Fruit fly (Drosophila melanogaster) whole organism, embryonic: ENCODE data around the gene Moe.

Experiments
- CG10431 ChIP-seq: fragments of 200-800 bp; sonication (Bioruptor generic); optimal IDR thresholded peaks from 3 replicates; lab custom pipeline; 2018; ENCODE audit warnings: missing biosample characterization, mild to moderate bottlenecking, missing genetic modification characterization
- CG10654 ChIP-seq: fragments of 200-800 bp; sonication (Bioruptor generic); optimal IDR thresholded peaks from 2 replicates; lab custom pipeline; 2016; ENCODE audit warnings: missing biosample characterization, missing genetic modification characterization
- CG11456 ChIP-seq: fragments of 200-800 bp; sonication (Bioruptor generic); IDR thresholded peaks from 3 replicates; pipeline ENCODE4 v1.3.6; 2022; ENCODE audit warnings: missing biosample characterization, missing genetic modification characterization
- CG11560 ChIP-seq: fragments of 200-800 bp; sonication (Bioruptor generic); IDR thresholded peaks from 3 replicates; pipeline ENCODE4 v1.3.6; 2022; ENCODE audit warnings: missing biosample characterization, missing genetic modification characterization
- CG12219 ChIP-seq: fragments of 200-800 bp; sonication (Bioruptor generic); optimal IDR thresholded peaks from 3 replicates; lab custom pipeline; 2018; ENCODE audit warnings: missing biosample characterization, mild to moderate bottlenecking, missing genetic modification characterization
- CG12659 ChIP-seq: fragments of 200-800 bp; sonication (Bioruptor generic); optimal IDR thresholded peaks from 3 replicates; lab custom pipeline; 2017; ENCODE audit warnings: mild to moderate bottlenecking, missing biosample characterization, missing genetic modification reagents, missing genetic modification characterization
- CG13296 ChIP-seq: fragments of 200-800 bp; sonication (Bioruptor generic); optimal IDR thresholded peaks from 3 replicates; lab custom pipeline; 2018; ENCODE audit warnings: missing biosample characterization, mild to moderate bottlenecking, missing genetic modification characterization
- CG14441 ChIP-seq: fragments of 200-800 bp; sonication (Bioruptor generic); IDR thresholded peaks from 2 replicates; pipeline ENCODE4 v1.3.6; 2022; ENCODE audit warnings: missing biosample characterization, missing genetic modification characterization
- CG14667 ChIP-seq: fragments of 200-800 bp; sonication (Bioruptor generic); IDR thresholded peaks from 2 replicates; pipeline ENCODE4 v1.3.6; 2022; ENCODE audit warnings: missing biosample characterization, missing genetic modification characterization
- CG14860 ChIP-seq: fragments of 200-800 bp; sonication (Bioruptor generic); IDR thresholded peaks from 3 replicates; pipeline ENCODE4 v1.3.6; 2022; ENCODE audit warnings: missing biosample characterization, missing genetic modification characterization; ENCODE audit not compliant: partially characterized antibody
- CG15011 ChIP-seq: fragments of 200-800 bp; sonication (Bioruptor generic); optimal IDR thresholded peaks from 3 replicates; lab custom pipeline; 2018; ENCODE audit warnings: missing biosample characterization, mild to moderate bottlenecking, missing genetic modification characterization
- CG17829 ChIP-seq: fragments of 200-800 bp; optimal IDR thresholded peaks from 2 replicates; lab custom pipeline; 2019; ENCODE audit warnings: missing biosample characterization, mild to moderate bottlenecking, missing genetic modification characterization, moderate library complexity
- CG17912 ChIP-seq: fragments of 200-800 bp; sonication (Bioruptor generic); optimal IDR thresholded peaks from 2 replicates; lab custom pipeline; 2018; ENCODE audit warnings: missing biosample characterization, mild to moderate bottlenecking, missing genetic modification characterization
- CG2120 ChIP-seq: fragments of 200-800 bp; sonication (Bioruptor generic); optimal IDR thresholded peaks from 3 replicates; lab custom pipeline; 2016; ENCODE audit warnings: missing biosample characterization, missing genetic modification characterization
- CG2712 ChIP-seq: fragments of 200-800 bp; optimal IDR thresholded peaks from 3 replicates; lab custom pipeline; 2019; ENCODE audit warnings: missing biosample characterization, mild to moderate bottlenecking, missing genetic modification characterization, moderate library complexity
- CG30403 ChIP-seq: fragments of 200-800 bp; sonication (Bioruptor generic); optimal IDR thresholded peaks from 3 replicates; lab custom pipeline; 2016; ENCODE audit warnings: missing biosample characterization, missing genetic modification characterization
- CG34422 ChIP-seq: fragments of 200-800 bp; sonication (Bioruptor generic); IDR thresholded peaks from 3 replicates; pipeline ENCODE4 v1.3.6; 2022; ENCODE audit warnings: missing biosample characterization, missing genetic modification characterization
- CG4424 ChIP-seq: fragments of 200-800 bp; sonication (Bioruptor generic); optimal IDR thresholded peaks from 3 replicates; lab custom pipeline; 2016; ENCODE audit warnings: missing biosample characterization, missing genetic modification characterization
- CG6813 ChIP-seq: fragments of 200-800 bp; sonication (Bioruptor generic); optimal IDR thresholded peaks from 2 replicates; lab custom pipeline; 2017; ENCODE audit warnings: missing biosample characterization, missing genetic modification characterization, mild to moderate bottlenecking, moderate library complexity, missing genetic modification reagents
- CG7357 ChIP-seq: fragments of 200-800 bp; sonication (Bioruptor generic); IDR thresholded peaks from 3 replicates; pipeline ENCODE4 v1.3.6; 2022; ENCODE audit warnings: missing biosample characterization, missing genetic modification characterization
- Doc3 ChIP-seq: fragments of 200-800 bp; sonication (Bioruptor generic); IDR thresholded peaks from 3 replicates; pipeline ENCODE4 v1.3.6; 2022; ENCODE audit warnings: missing biosample characterization, missing genetic modification characterization; ENCODE audit not compliant: partially characterized antibody
- Dp ChIP-seq: fragments of 200-800 bp; sonication (Bioruptor generic); optimal IDR thresholded peaks from 2 replicates; lab custom pipeline; 2018; ENCODE audit warnings: missing biosample characterization, mild to moderate bottlenecking, missing genetic modification characterization, moderate library complexity
- Fer3 ChIP-seq: fragments of 200-800 bp; sonication (Bioruptor generic); optimal IDR thresholded peaks from 2 replicates; lab custom pipeline; 2018; ENCODE audit warnings: missing biosample characterization, mild to moderate bottlenecking, missing genetic modification characterization, moderate library complexity
- Gug ChIP-seq: fragments of 200-800 bp; sonication (Bioruptor generic); IDR thresholded peaks from 4 replicates; pipeline ENCODE4 v1.3.6; 2022; ENCODE audit warnings: missing biosample characterization, missing genetic modification characterization
- HmgZ ChIP-seq: fragments of 200-800 bp; sonication (Bioruptor generic); optimal IDR thresholded peaks from 2 replicates; lab custom pipeline; 2018; ENCODE audit warnings: missing biosample characterization, mild to moderate bottlenecking, missing genetic modification characterization
- Hr39 ChIP-seq: fragments of >200 bp; optimal IDR thresholded peaks from 2 replicates; lab custom pipeline; 2017
- Hsf ChIP-seq: fragments of 200-800 bp; sonication (Bioruptor generic); optimal IDR thresholded peaks from 3 replicates; lab custom pipeline; 2016; ENCODE audit warnings: missing biosample characterization, missing genetic modification characterization
- MTF-1 ChIP-seq: fragments of 200-800 bp; sonication (Bioruptor generic); optimal IDR thresholded peaks from 2 replicates; lab custom pipeline; 2018; ENCODE audit warnings: missing biosample characterization, mild to moderate bottlenecking, missing genetic modification characterization, borderline replicate concordance
- Myb ChIP-seq: fragments of 200-800 bp; sonication (Bioruptor generic); optimal IDR thresholded peaks from 2 replicates; lab custom pipeline; 2016; ENCODE audit warnings: missing biosample characterization, missing genetic modification characterization
- NC2β ChIP-seq: fragments of 200-800 bp; sonication (Bioruptor generic); optimal IDR thresholded peaks from 2 replicates; lab custom pipeline; 2016; ENCODE audit warnings: missing biosample characterization, missing genetic modification characterization
- PHDP ChIP-seq: fragments of 200-800 bp; sonication (Bioruptor generic); optimal IDR thresholded peaks from 3 replicates; lab custom pipeline; 2018; ENCODE audit warnings: missing biosample characterization, mild to moderate bottlenecking, missing genetic modification characterization, moderate library complexity
- Sox100B ChIP-seq: fragments of 200-800 bp; sonication (Bioruptor generic); optimal IDR thresholded peaks from 3 replicates; lab custom pipeline; 2018; ENCODE audit warnings: missing biosample characterization, mild to moderate bottlenecking, missing genetic modification characterization
- abd-A ChIP-seq: fragments of 200-800 bp; sonication (Bioruptor generic); optimal IDR thresholded peaks from 3 replicates; lab custom pipeline; 2019; ENCODE audit warnings: missing biosample characterization, mild to moderate bottlenecking, missing genetic modification characterization, moderate library complexity
- ato ChIP-seq: fragments of 200-800 bp; sonication (Bioruptor generic); IDR thresholded peaks from 2 replicates; pipeline ENCODE4 v1.3.6; 2022; ENCODE audit warnings: missing biosample characterization, missing genetic modification characterization; ENCODE audit not compliant: partially characterized antibody
- da ChIP-seq: fragments of 200-800 bp; sonication (Bioruptor generic); optimal IDR thresholded peaks from 2 replicates; lab custom pipeline; 2016; ENCODE audit warnings: missing biosample characterization, missing genetic modification characterization
- danr ChIP-seq: fragments of 200-800 bp; sonication (Bioruptor generic); IDR thresholded peaks from 2 replicates; pipeline ENCODE4 v1.3.6; 2022; ENCODE audit warnings: missing biosample characterization, missing genetic modification characterization
- ewg ChIP-seq: fragments of 200-800 bp; sonication (Bioruptor generic); optimal IDR thresholded peaks from 3 replicates; lab custom pipeline; 2017; ENCODE audit warnings: mild to moderate bottlenecking, missing biosample characterization, missing genetic modification reagents, missing genetic modification characterization
- hb ChIP-seq: fragments of 200-800 bp; sonication (Bioruptor generic); IDR thresholded peaks from 3 replicates; pipeline ENCODE4 v1.3.6; 2022; ENCODE audit warnings: missing biosample characterization, missing genetic modification characterization; ENCODE audit not compliant: partially characterized antibody
- insv ChIP-seq, 2 experiments: fragments of 200-800 bp; sonication (Bioruptor generic); optimal IDR thresholded peaks; 3 replicates each; lab custom pipeline; 2016 to 2018; ENCODE audit warnings: missing biosample characterization in 2 of 2, missing genetic modification characterization in 2 of 2
- onecut ChIP-seq: fragments of 200-800 bp; sonication (Bioruptor generic); IDR thresholded peaks from 2 replicates; pipeline ENCODE4 v1.3.6; 2022; ENCODE audit warnings: missing biosample characterization, missing genetic modification characterization
- peb ChIP-seq: fragments of 200-800 bp; sonication (Bioruptor generic); IDR thresholded peaks from 2 replicates; pipeline ENCODE4 v1.3.6; 2022; ENCODE audit warnings: missing biosample characterization, missing genetic modification characterization
- pnt ChIP-seq: fragments of 200-800 bp; sonication (Bioruptor generic); optimal IDR thresholded peaks from 3 replicates; lab custom pipeline; 2016; ENCODE audit warnings: missing biosample characterization, missing genetic modification characterization
- pum ChIP-seq: fragments of 200-800 bp; sonication (Bioruptor generic); optimal IDR thresholded peaks from 2 replicates; lab custom pipeline; 2016; ENCODE audit warnings: missing biosample characterization, missing genetic modification characterization
- repo ChIP-seq: fragments of 200-800 bp; sonication (Bioruptor generic); optimal IDR thresholded peaks from 2 replicates; lab custom pipeline; 2016; ENCODE audit warnings: missing biosample characterization, missing genetic modification characterization
- slbo ChIP-seq: fragments of 200-800 bp; sonication (Bioruptor generic); IDR thresholded peaks from 2 replicates; pipeline ENCODE4 v1.3.6; 2022; ENCODE audit warnings: missing biosample characterization, missing genetic modification characterization
- sna ChIP-seq: fragments of 200-800 bp; sonication (Bioruptor generic); IDR thresholded peaks from 2 replicates; pipeline ENCODE4 v1.3.6; 2022; ENCODE audit warnings: missing biosample characterization, missing genetic modification characterization; ENCODE audit not compliant: partially characterized antibody
- stwl ChIP-seq: fragments of 200-800 bp; sonication (Bioruptor generic); optimal IDR thresholded peaks from 3 replicates; lab custom pipeline; 2018; ENCODE audit warnings: missing biosample characterization, mild to moderate bottlenecking, missing genetic modification characterization, moderate library complexity
- zfh1 ChIP-seq: fragments of 200-800 bp; sonication (Bioruptor generic); IDR thresholded peaks from 3 replicates; pipeline ENCODE4 v1.3.6; 2022; ENCODE audit warnings: missing biosample characterization, missing genetic modification characterization

Moe gene

dm6 chrX:8896080-8896479, 2.1 kb downstream of the Moe start (continued):
- TF ChIP-seq CG34422 (peak; percentile 96), pnt (GFP tag; lab: Kevin White, UChicago) (peak; percentile 71), CG30403 (GFP tag; lab: Kevin White, UChicago) (peak; percentile 94), CG15011 (GFP tag; lab: Kevin White, UChicago) (peak; percentile 79), NC2β (GFP tag; lab: Kevin White, UChicago) (peak; percentile 56), CG2712 (tag; lab: Kevin White, UChicago) (peak; percentile 95), CG10654 (GFP tag; lab: Kevin White, UChicago) (peak; percentile 87), da (GFP tag; lab: Kevin White, UChicago) (no peak), CG12219 (peak; percentile 94), MTF-1 (GFP tag; lab: Kevin White, UChicago) (peak; percentile 89), Gug (peak; percentile 93), Dp (GFP tag; lab: Kevin White, UChicago) (no peak), sna (GFP tag; lab: Robert Waterston, UW) (no peak), danr (GFP tag; lab: Robert Waterston, UW) (peak; percentile 94), HmgZ (tag; lab: Kevin White, UChicago) (peak; percentile 92), CG17829 (peak; percentile 92), Hsf (GFP tag; lab: Kevin White, UChicago) (peak; percentile 87), hb (GFP tag; lab: Robert Waterston, UW) (no peak), Hr39 (lab: Kevin White, UChicago) (no peak), peb (GFP tag; lab: Robert Waterston, UW) (peak; percentile 89), CG11560 (tag; lab: Robert Waterston, UW) (peak; percentile 85), onecut (GFP tag; lab: Robert Waterston, UW) (peak; percentile 86), repo (GFP tag; lab: Kevin White, UChicago) (peak; percentile 54), CG17912 (GFP tag; lab: Kevin White, UChicago) (peak; percentile 77), zfh1 (peak; percentile 97), PHDP (peak; percentile 94), CG13296 (GFP tag; lab: Kevin White, UChicago) (peak; percentile 91), insv (GFP tag; optimal IDR thresholded peaks at IDR 0.05; lab: Kevin White, UChicago) (no peak), Doc3 (GFP tag; lab: Robert Waterston, UW) (no peak), CG2120 (GFP tag; lab: Kevin White, UChicago) (peak; percentile 93), Myb (peak; percentile 31), Fer3 (peak; percentile 94), stwl (tag; lab: Kevin White, UChicago) (peak; percentile 3), pum (GFP tag; lab: Kevin White, UChicago) (peak; percentile 62), CG6813 (peak; percentile 91), CG4424 (GFP tag; lab: Kevin White, UChicago) (peak; percentile 94), abd-A (tag; lab: Kevin White, UChicago) (peak; percentile 41), CG14441 (peak; percentile 97), ewg (peak; percentile 92), CG14860 (GFP tag; lab: Robert Waterston, UW) (no peak), CG12659 (GFP tag; lab: Kevin White, UChicago) (peak; percentile 95), Sox100B (GFP tag; lab: Kevin White, UChicago) (peak; percentile 90), slbo (GFP tag; lab: Robert Waterston, UW) (peak; percentile 98), ato (GFP tag; lab: Robert Waterston, UW) (no peak), CG14667 (GFP tag; lab: Robert Waterston, UW) (peak; percentile 96), CG11456 (GFP tag; lab: Robert Waterston, UW) (peak; percentile 98), CG10431 (GFP tag; lab: Kevin White, UChicago) (peak; percentile 85), CG7357 (GFP tag; lab: Robert Waterston, UW) (peak; percentile 88)
